Worm (Caenorhabditis elegans) whole organism, L4/young adult: Measurements from ENCODE around the gene F01D5.8.
"Not testable (repeated sequence)": the region's sequence is repeated elsewhere in the genome, so short reads cannot be mapped to it uniquely, and the experiment has no call there.

Experiments
- W03F9.2 ChIP-seq: fragments of 150-350 bp; optimal IDR thresholded peaks from 2 replicates; lab custom pipeline; 2014; ENCODE audit warnings: missing biosample characterization, missing genetic modification characterization
- dao-5 ChIP-seq: sonication (generic microtip); optimal IDR thresholded peaks from 2 replicates; lab custom pipeline; 2016; ENCODE audit warnings: missing genotype, missing genetic modification characterization, moderate library complexity, missing compliant biosample characterization
- him-1 ChIP-seq: sonication (generic microtip); optimal IDR thresholded peaks from 2 replicates; lab custom pipeline; 2016; ENCODE audit warnings: missing genotype, missing genetic modification reagents, missing genetic modification characterization, missing compliant biosample characterization

F01D5.8 gene

ce11 chrII:14014637-14015036, 4.1 kb downstream of the F01D5.8 start:
- TF ChIP-seq him-1 (tag; lab: Kevin White, UChicago) = no peak
- no peak for TF ChIP-seq dao-5
- TF ChIP-seq W03F9.2 (tag; lab: Kevin White, UChicago) = no peak

ce11 chrII:14016865-14017264, 6.4 kb downstream of the F01D5.8 start, which contains the start of gene cyp-37A1:
Gene cyp-37A1 (minus strand): TSS chrII:14016965.
- TF ChIP-seq dao-5 (no peak), him-1 (tag; lab: Kevin White, UChicago) (no peak), W03F9.2 (tag; lab: Kevin White, UChicago) (no peak)

ce11 chrII:14018192-14018591, 7.7 kb downstream of the F01D5.8 start:
- peak; percentile 45 for TF ChIP-seq dao-5
- peak; percentile 61 for TF ChIP-seq W03F9.2 (tag; lab: Kevin White, UChicago)
- no peak for TF ChIP-seq him-1 (tag; lab: Kevin White, UChicago)

ce11 chrII:14018887-14019286, 8.4 kb downstream of the F01D5.8 start:
- no peak for TF ChIP-seq W03F9.2 (tag; lab: Kevin White, UChicago)
- no peak for TF ChIP-seq dao-5
- no peak for TF ChIP-seq him-1 (tag; lab: Kevin White, UChicago)

ce11 chrII:14021230-14021629, 10.7 kb downstream of the F01D5.8 start, which contains the start of gene F01D5.10:
Gene F01D5.10 (minus strand): TSS chrII:14021330.
- not testable (repeated sequence) for TF ChIP-seq dao-5; W03F9.2 (tag; lab: Kevin White, UChicago); him-1 (tag; lab: Kevin White, UChicago)

ce11 chrII:14032705-14033104, 22.2 kb downstream of the F01D5.8 start:
- no peak for TF ChIP-seq dao-5
- peak; percentile 75 for TF ChIP-seq him-1 (tag; lab: Kevin White, UChicago)

ce11 chrII:14034559-14034958, 24.1 kb downstream of the F01D5.8 start:
- TF ChIP-seq W03F9.2 (tag; lab: Kevin White, UChicago) (no peak), dao-5 (no peak), him-1 (tag; lab: Kevin White, UChicago) (no peak)

ce11 chrII:14036724-14037483, 26.4 kb downstream of the F01D5.8 start:
- TF ChIP-seq W03F9.2 (tag; lab: Kevin White, UChicago) (no peak), him-1 (tag; lab: Kevin White, UChicago) (peak; percentile 55)

ce11 chrII:14037484-14038303, 27.2 kb downstream of the F01D5.8 start:
- no peak for TF ChIP-seq W03F9.2 (tag; lab: Kevin White, UChicago)
- TF ChIP-seq dao-5 = no peak
- no peak for TF ChIP-seq him-1 (tag; lab: Kevin White, UChicago)

ce11 chrII:14038331-14038730, 27.8 kb downstream of the F01D5.8 start:
- TF ChIP-seq W03F9.2 (tag; lab: Kevin White, UChicago) = no peak
- TF ChIP-seq dao-5 = no peak
- TF ChIP-seq him-1 (tag; lab: Kevin White, UChicago) = no peak

ce11 chrII:14039811-14040203, 29.3 kb downstream of the F01D5.8 start:
- TF ChIP-seq W03F9.2 (tag; lab: Kevin White, UChicago) (no peak), dao-5 (no peak), him-1 (tag; lab: Kevin White, UChicago) (no peak)

- TF ChIP-seq W03F9.2 (tag; lab: Kevin White, UChicago) = peak; percentile 39
- TF ChIP-seq dao-5 = peak; percentile 19
- peak; percentile 91 for TF ChIP-seq him-1 (tag; lab: Kevin White, UChicago)
Observed at ce11 chrII:14040204-14040842, 29.8 kb downstream of the F01D5.8 start.

ce11 chrII:14042836-14043604, 32.5 kb downstream of the F01D5.8 start:
- no peak for TF ChIP-seq dao-5
- TF ChIP-seq him-1 (tag; lab: Kevin White, UChicago) = no peak
- no peak for TF ChIP-seq W03F9.2 (tag; lab: Kevin White, UChicago)
